Worm (Caenorhabditis elegans) whole organism, midembryonic: Measurements from ENCODE around the gene efn-4.

Source experiments
- T22C8.4 ChIP-seq: fragments of 200-800 bp; sonication (Bioruptor generic); IDR thresholded peaks from 2 replicates; pipeline ENCODE4 v1.3.6; 2022; ENCODE audit warnings: missing genetic modification characterization, missing compliant biosample characterization
- cog-1 ChIP-seq: sonication (generic microtip); optimal IDR thresholded peaks from 2 replicates; lab custom pipeline; 2016; ENCODE audit warnings: missing genetic modification characterization, missing compliant biosample characterization
- flt-1 ChIP-seq: fragments of 200-800 bp; sonication (Bioruptor generic); IDR thresholded peaks from 2 replicates; pipeline ENCODE4 v1.3.6; 2022; ENCODE audit warnings: missing genetic modification characterization, missing compliant biosample characterization
- klf-2 ChIP-seq: fragments of 200-800 bp; sonication (Bioruptor generic); conservative IDR thresholded peaks from 2 replicates; pipeline ENCODE4 v1.3.6; 2022; ENCODE audit warnings: missing genetic modification reagents, missing genetic modification characterization, missing compliant biosample characterization
- med-1 ChIP-seq: sonication (generic microtip); optimal IDR thresholded peaks from 2 replicates; lab custom pipeline; 2017; ENCODE audit warnings: missing genetic modification characterization, mild to moderate bottlenecking, missing compliant biosample characterization, antibody characterized with exemption, missing genetic modification reagents; ENCODE audit not compliant: insufficient read depth
- ref-1 ChIP-seq: fragments of 200-800 bp; sonication (Bioruptor generic); conservative IDR thresholded peaks from 2 replicates; pipeline ENCODE4 v1.3.6; 2022; ENCODE audit warnings: missing genetic modification reagents, missing genetic modification characterization, missing compliant biosample characterization
- tab-1 ChIP-seq: fragments of 200-800 bp; sonication (Bioruptor generic); IDR thresholded peaks from 2 replicates; pipeline ENCODE4 v1.3.6; 2022; ENCODE audit warnings: missing genetic modification characterization, missing compliant biosample characterization
- ztf-23 ChIP-seq: fragments of 200-800 bp; sonication (Bioruptor generic); IDR thresholded peaks from 2 replicates; pipeline ENCODE4 v1.3.6; 2022; ENCODE audit warnings: missing genetic modification reagents, missing genetic modification characterization, missing compliant biosample characterization
- ztf-29 ChIP-seq: fragments of 200-800 bp; sonication (Bioruptor generic); IDR thresholded peaks from 2 replicates; pipeline ENCODE4 v1.3.6; 2022; ENCODE audit warnings: missing genetic modification reagents, missing genetic modification characterization, missing compliant biosample characterization

DNA sequence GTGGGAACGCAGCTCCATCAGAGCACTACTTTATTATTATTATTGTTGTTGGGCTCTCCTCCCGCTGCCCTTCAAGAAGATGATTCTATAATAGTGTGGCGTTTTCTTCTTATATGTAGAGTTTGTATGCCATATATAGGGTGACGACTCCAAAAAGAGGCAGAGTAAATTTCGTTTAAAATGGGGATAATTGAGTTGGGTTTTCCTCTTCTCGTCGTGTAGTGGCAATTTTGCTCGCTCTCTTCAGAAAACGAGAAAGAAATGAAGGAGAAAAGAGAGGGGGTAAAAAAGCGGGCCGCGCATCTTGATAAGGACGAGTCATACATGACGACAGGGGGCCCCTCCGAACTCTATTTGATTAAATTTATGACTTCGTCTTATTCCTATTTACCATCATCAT lies 4.4 kb downstream of the efn-4 start:
- TF ChIP-seq tab-1 (no peak), ref-1 (GFP tag; lab: Robert Waterston, UW) (no peak), ztf-29 (GFP tag; lab: Robert Waterston, UW) (no peak), cog-1 (tag; lab: Kevin White, UChicago) (no peak), T22C8.4 (GFP tag; lab: Robert Waterston, UW) (no peak), flt-1 (GFP tag; lab: Robert Waterston, UW) (no peak), ztf-23 (GFP tag; lab: Robert Waterston, UW) (no peak), med-1 (no peak), klf-2 (GFP tag; lab: Robert Waterston, UW) (no peak)
